Fruit fly (Drosophila melanogaster): ENCODE results near the gene CG14151.
A peak's percentile ranks its signal among the peaks of the same experiment; 100 is the strongest.

The CG14151 gene

dm6 chr3L:10659993-10660743 lies 31.9 kb upstream of the CG14151 start (continued):
- TF ChIP-seq Nf-YB (GFP tag; optimal IDR thresholded peaks at IDR 0.05) (no peak), grau (tag; optimal IDR thresholded peaks at IDR 0.05) (peak; percentile 92), CG11504 (tag; optimal IDR thresholded peaks at IDR 0.05) (peak; percentile 43), CG4730 (GFP tag; IDR thresholded peaks at IDR 0.05) (no peak), gt (GFP tag; IDR thresholded peaks at IDR 0.05) (no peak), schlank (tag; optimal IDR thresholded peaks at IDR 0.05) (no peak), tap (tag; optimal IDR thresholded peaks at IDR 0.05) (peak; percentile 32), bsh (GFP tag; optimal IDR thresholded peaks at IDR 0.05) (peak in 1 of 2 experiments; percentile 4), CG8944 (GFP tag; optimal IDR thresholded peaks at IDR 0.05) (no peak), pan (optimal IDR thresholded peaks at IDR 0.05) (no peak), pan (GFP tag; optimal IDR thresholded peaks at IDR 0.05 in 1 of 2, IDR thresholded peaks at IDR 0.05 in 1 of 2) (peak in 1 of 2 experiments; percentile 5), CG17829 (tag; optimal IDR thresholded peaks at IDR 0.05) (peak; percentile 10), CG8290 (GFP tag; optimal IDR thresholded peaks at IDR 0.05) (no peak), CG8290 (tag; optimal IDR thresholded peaks at IDR 0.05) (peak in 1 of 2 experiments; percentile 4), pita (GFP tag; optimal IDR thresholded peaks at IDR 0.05) (no peak), CG10979 (tag; optimal IDR thresholded peaks at IDR 0.05) (peak; percentile 48), sens (GFP tag) (peak; percentile 31), kni (GFP tag; optimal IDR thresholded peaks at IDR 0.05) (peak; percentile 17), CG18599 (GFP tag; optimal IDR thresholded peaks at IDR 0.05) (peak; percentile 23), CG6791 (GFP tag; IDR thresholded peaks at IDR 0.05; ENCODE audit: partially characterized antibody) (no peak), prd (optimal IDR thresholded peaks at IDR 0.05) (no peak), prd (GFP tag; IDR thresholded peaks at IDR 0.05) (0 out of 3 replicates have a peak, but pooled peaks have one; percentile 21), Dek (tag; optimal IDR thresholded peaks at IDR 0.05) (no peak), Med (GFP tag) (peak; percentile 57), CG15479 (GFP tag; optimal IDR thresholded peaks at IDR 0.05) (peak; percentile 96), CG2678 (tag; optimal IDR thresholded peaks at IDR 0.05) (peak; percentile 30), Sox102F (GFP tag; optimal IDR thresholded peaks at IDR 0.05) (peak; percentile 25), twi (tag; optimal IDR thresholded peaks at IDR 0.05) (peak; percentile 64), CG17361 (GFP tag; IDR thresholded peaks at IDR 0.05) (0 out of 3 replicates have a peak, but pooled peaks have one; percentile 26), CG18262 (tag; optimal IDR thresholded peaks at IDR 0.05) (peak; percentile 52), ems (GFP tag; optimal IDR thresholded peaks at IDR 0.05) (no peak), Oli (tag; optimal IDR thresholded peaks at IDR 0.05) (peak; percentile 7), CG5180 (GFP tag; optimal IDR thresholded peaks at IDR 0.05) (no peak), cg (GFP tag; optimal IDR thresholded peaks at IDR 0.05) (peak; percentile 62), Stat92E (GFP tag; optimal IDR thresholded peaks at IDR 0.05) (peak in 1 of 3 experiments; percentile 77), lola (GFP tag; optimal IDR thresholded peaks at IDR 0.05) (peak in 1 of 3 experiments; percentile 42), row (GFP tag; IDR thresholded peaks at IDR 0.05) (peak; percentile 32; the same call in 1 of the 3 replicates), D19A (tag; optimal IDR thresholded peaks at IDR 0.05) (peak; percentile 24), Sox100B (GFP tag; optimal IDR thresholded peaks at IDR 0.05) (peak; percentile 23), lov (optimal IDR thresholded peaks at IDR 0.05) (no peak), lov (GFP tag; IDR thresholded peaks at IDR 0.05) (0 out of 3 replicates have a peak, but pooled peaks have one; percentile 13), CG5245 (GFP tag; optimal IDR thresholded peaks at IDR 0.05) (no peak), Xrp1 (GFP tag; IDR thresholded peaks at IDR 0.05) (peak; percentile 39; the same call in 1 of the 2 replicates), CG4617 (GFP tag; optimal IDR thresholded peaks at IDR 0.05; ENCODE audit: borderline replicate concordance) (no peak), dmrt11E (tag; optimal IDR thresholded peaks at IDR 0.05) (peak; percentile 38), CG12942 (GFP tag; optimal IDR thresholded peaks at IDR 0.05) (no peak), CG1832 (GFP tag; optimal IDR thresholded peaks at IDR 0.05) (peak; percentile 51), phol (tag; optimal IDR thresholded peaks at IDR 0.05) (peak; percentile 32)
